Worm (Caenorhabditis elegans): ENCODE measurements around the gene ints-13.
A peak's percentile ranks its signal among the peaks of the same experiment; 100 is the strongest.

The ints-13 gene

DNA sequence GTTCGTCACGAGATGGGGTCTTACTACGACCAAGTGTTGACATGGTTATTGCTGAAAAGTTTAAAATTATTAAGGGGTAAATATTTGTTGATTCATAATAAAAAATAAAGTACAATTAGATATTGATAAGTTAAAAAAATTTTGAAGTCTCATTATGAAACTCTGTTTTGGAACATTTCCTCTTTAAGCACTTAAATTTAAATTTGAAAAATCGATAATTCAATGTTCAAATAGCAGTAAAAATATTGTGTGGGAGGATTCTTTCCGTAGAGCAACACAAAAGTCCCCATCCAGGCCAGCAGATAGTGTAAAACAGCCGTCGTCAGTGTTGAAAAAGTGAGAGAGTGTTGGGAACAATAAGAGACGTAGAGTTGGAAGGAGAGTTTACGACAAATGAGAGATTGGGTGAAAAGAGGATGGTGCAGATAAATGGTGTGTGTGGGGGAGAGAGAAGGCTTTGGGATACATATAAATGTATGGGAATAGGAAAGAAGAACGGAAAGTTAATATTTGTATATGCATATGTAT, 27.0 kb upstream of the ints-13 start, which contains the start of gene pat-6:
pat-6 (minus strand) TSS at position 51 of the 528 bp plus-strand sequence.
- TF ChIP-seq pax-3 (tag; optimal IDR thresholded peaks at IDR 0.05) = no peak
- no peak for TF ChIP-seq fkh-8 (tag; optimal IDR thresholded peaks at IDR 0.05)
- peak; percentile 58 for TF ChIP-seq dsc-1 (tag; optimal IDR thresholded peaks at IDR 0.05)
- peak; percentile 67 for TF ChIP-seq rnt-1 (tag; optimal IDR thresholded peaks at IDR 0.05)
- TF ChIP-seq nhr-76 (tag; optimal IDR thresholded peaks at IDR 0.05) = no peak
- TF ChIP-seq tlp-1 (tag; optimal IDR thresholded peaks at IDR 0.05) = no peak
- TF ChIP-seq nhr-237 (tag; optimal IDR thresholded peaks at IDR 0.05) = no peak
- TF ChIP-seq zag-1 (tag; optimal IDR thresholded peaks at IDR 0.05) = no peak
- TF ChIP-seq nhr-28 (tag; optimal IDR thresholded peaks at IDR 0.05) = no peak
- TF ChIP-seq ets-5 (GFP tag; IDR thresholded peaks at IDR 0.05) = no peak
- TF ChIP-seq zip-4 (GFP tag; optimal IDR thresholded peaks at IDR 0.05) = no peak
- no peak for TF ChIP-seq grh-1 (GFP tag; IDR thresholded peaks at IDR 0.05)
- peak; percentile 77 for TF ChIP-seq lin-14 (GFP tag; optimal IDR thresholded peaks at IDR 0.05)
- TF ChIP-seq snpc-4 (tag; optimal IDR thresholded peaks at IDR 0.05) = no peak
- no peak for TF ChIP-seq sox-4 (tag; optimal IDR thresholded peaks at IDR 0.05)
- no peak for TF ChIP-seq lin-13 (GFP tag; optimal IDR thresholded peaks at IDR 0.05)
- no peak for TF ChIP-seq nhr-20 (tag; optimal IDR thresholded peaks at IDR 0.05)
- TF ChIP-seq nhr-84 (tag; optimal IDR thresholded peaks at IDR 0.05) = no peak
- TF ChIP-seq lin-35 (GFP tag; optimal IDR thresholded peaks at IDR 0.05) = peak; percentile 7 to 53
- TF ChIP-seq dpl-1 (GFP tag; optimal IDR thresholded peaks at IDR 0.05) = peak in 1 of 3 experiments; percentile 39
- no peak for TF ChIP-seq vab-15 (tag; optimal IDR thresholded peaks at IDR 0.05)
- TF ChIP-seq nhr-90 (tag; optimal IDR thresholded peaks at IDR 0.05; ENCODE audit: poor library complexity) = no peak
- peak; percentile 31 for TF ChIP-seq swsn-7 (tag; optimal IDR thresholded peaks at IDR 0.05)
- no peak for TF ChIP-seq efl-3 (GFP tag; optimal IDR thresholded peaks at IDR 0.05)
- TF ChIP-seq nhr-71 (tag; optimal IDR thresholded peaks at IDR 0.05) = peak; percentile 51
- peak; percentile 58 for TF ChIP-seq snu-23 (GFP tag; optimal IDR thresholded peaks at IDR 0.05)
- TF ChIP-seq unc-62 (GFP tag; optimal IDR thresholded peaks at IDR 0.05) = no peak
- TF ChIP-seq ama-1 (optimal IDR thresholded peaks at IDR 0.05) = no peak
- peak; percentile 45 for TF ChIP-seq ztf-4 (tag; optimal IDR thresholded peaks at IDR 0.05)
- no peak for TF ChIP-seq pqm-1 (tag; optimal IDR thresholded peaks at IDR 0.05)
- TF ChIP-seq efl-1 (optimal IDR thresholded peaks at IDR 0.05) = peak; percentile 57 to 60
- peak; percentile 47 to 93 for TF ChIP-seq efl-1 (GFP tag; optimal IDR thresholded peaks at IDR 0.05 in 1 of 2)
- TF ChIP-seq lsy-2 (tag; optimal IDR thresholded peaks at IDR 0.05) = peak in 1 of 2 experiments; percentile 23
- TF ChIP-seq fos-1 (tag; optimal IDR thresholded peaks at IDR 0.05) = no peak
- TF ChIP-seq lir-3 (tag; optimal IDR thresholded peaks at IDR 0.05; ENCODE audit: poor library complexity) = no peak
- peak; percentile 59 for TF ChIP-seq mep-1 (tag; optimal IDR thresholded peaks at IDR 0.05)
- no peak for TF ChIP-seq irx-1 (tag; optimal IDR thresholded peaks at IDR 0.05)
- no peak for TF ChIP-seq ces-1 (GFP tag; optimal IDR thresholded peaks at IDR 0.05)
- TF ChIP-seq elt-2 (tag; optimal IDR thresholded peaks at IDR 0.05) = no peak
- no peak for TF ChIP-seq C34B4.2 (tag; optimal IDR thresholded peaks at IDR 0.05)
- TF ChIP-seq hpl-2 (GFP tag; optimal IDR thresholded peaks at IDR 0.05) = no peak
- TF ChIP-seq xbp-1 (tag; optimal IDR thresholded peaks at IDR 0.05) = no peak
- TF ChIP-seq hlh-17 (GFP tag; optimal IDR thresholded peaks at IDR 0.05; ENCODE audit: borderline replicate concordance) = no peak
- TF ChIP-seq ceh-82 (tag; optimal IDR thresholded peaks at IDR 0.05) = peak in 2 of 3 experiments; percentile 1 to 5
- no peak for TF ChIP-seq ceh-88 (GFP tag; IDR thresholded peaks at IDR 0.05)
